Worm (Caenorhabditis elegans): ENCODE measurements around the gene eor-2.

The eor-2 gene

ce11 chrX:14639941-14640340 lies 37.1 kb downstream of the eor-2 start (continued):
- TF ChIP-seq ceh-28 (tag; optimal IDR thresholded peaks at IDR 0.05) = no peak
- no peak for TF ChIP-seq gei-8 (GFP tag; optimal IDR thresholded peaks at IDR 0.05)
- TF ChIP-seq mes-2 (tag; optimal IDR thresholded peaks at IDR 0.05; ENCODE audit: poor library complexity, severe bottlenecking) = no peak
- TF ChIP-seq ceh-82 (tag; optimal IDR thresholded peaks at IDR 0.05) = no peak
- TF ChIP-seq cey-2 (tag; optimal IDR thresholded peaks at IDR 0.05; ENCODE audit: borderline replicate concordance, insufficient read depth) = no peak
- no peak for TF ChIP-seq Y105C5A.15 (GFP tag; IDR thresholded peaks at IDR 0.05)
- no peak for TF ChIP-seq D1046.2 (GFP tag; IDR thresholded peaks at IDR 0.05)
- peak; percentile 24 for TF ChIP-seq hlh-11 (tag; optimal IDR thresholded peaks at IDR 0.05)
- no peak for TF ChIP-seq ceh-62 (tag; optimal IDR thresholded peaks at IDR 0.05)
- TF ChIP-seq php-3 (GFP tag; IDR thresholded peaks at IDR 0.05) = no peak
- peak in 1 of 2 experiments; percentile 31 for TF ChIP-seq hif-1 (tag; optimal IDR thresholded peaks at IDR 0.05)
- no peak for TF ChIP-seq snpc-4 (tag; optimal IDR thresholded peaks at IDR 0.05)

DNA sequence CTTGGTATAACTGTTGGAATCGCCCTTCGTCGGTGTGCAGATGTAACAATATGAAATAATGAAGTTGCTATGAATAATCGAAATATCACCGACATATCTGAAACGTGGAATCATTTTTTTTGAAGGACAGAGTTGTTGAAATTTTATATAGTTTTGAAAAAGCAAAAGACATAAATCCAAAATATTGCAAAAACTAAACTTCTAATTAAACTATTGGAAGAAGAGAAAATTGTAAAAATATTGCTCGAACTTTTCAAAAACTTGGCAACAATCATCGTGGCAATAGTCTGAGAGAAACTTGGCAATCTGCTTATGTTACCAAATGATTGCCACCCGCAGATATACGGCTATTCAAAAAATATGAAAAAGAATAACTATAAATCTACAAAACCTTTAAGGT lies 42.6 kb downstream of the eor-2 start, which contains the start of gene F54E4.4:
TSS of gene F54E4.4 (minus strand) at position 101 of the 400 bp plus-strand sequence.
- TF ChIP-seq egl-43 (GFP tag; IDR thresholded peaks at IDR 0.05) (no peak), unc-62 (GFP tag; optimal IDR thresholded peaks at IDR 0.05 in 1 of 2) (peak in 1 of 2 experiments; percentile 13), unc-62 (tag; optimal IDR thresholded peaks at IDR 0.05) (no peak)

DNA sequence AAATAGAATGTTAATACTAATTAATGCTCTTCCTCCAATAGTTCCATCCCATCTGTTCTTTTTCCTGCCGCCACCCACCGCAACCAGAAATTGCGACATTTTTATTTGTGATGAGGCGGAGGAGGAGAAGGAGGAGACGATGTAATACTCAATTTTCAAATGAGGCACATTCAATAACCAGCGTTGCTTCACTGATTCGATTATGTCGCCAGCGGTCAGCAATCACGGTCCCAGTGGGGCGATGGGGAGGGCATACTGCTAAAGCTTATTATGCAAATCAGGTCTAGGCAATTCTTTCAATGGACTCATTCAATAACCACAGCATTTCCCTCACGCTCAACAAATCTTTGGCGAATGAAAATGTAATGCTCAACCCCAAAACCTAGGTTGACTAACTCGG lies 46.4 kb downstream of the eor-2 start:
- TF ChIP-seq ctbp-1 (GFP tag; IDR thresholded peaks at IDR 0.05) (peak; percentile 29; the same call in 1 of the 2 replicates), hif-1 (tag; optimal IDR thresholded peaks at IDR 0.05) (no peak)

- peak in 1 of 2 experiments; percentile 8 for TF ChIP-seq unc-62 (GFP tag; optimal IDR thresholded peaks at IDR 0.05 in 1 of 2)
- no peak for TF ChIP-seq unc-62 (tag; optimal IDR thresholded peaks at IDR 0.05)
- TF ChIP-seq zag-1 (tag; optimal IDR thresholded peaks at IDR 0.05) = no peak
Measured at ce11 chrX:14652058-14652457, 49.2 kb downstream of the eor-2 start.

ce11 chrX:14653486-14653885 lies 50.7 kb downstream of the eor-2 start:
- TF ChIP-seq daf-16 (GFP tag; optimal IDR thresholded peaks at IDR 0.05) (peak in 1 of 2 experiments; percentile 25), daf-16 (tag; optimal IDR thresholded peaks at IDR 0.05) (no peak), ceh-82 (tag; optimal IDR thresholded peaks at IDR 0.05) (no peak), hlh-11 (tag; optimal IDR thresholded peaks at IDR 0.05) (peak; percentile 17), aha-1 (tag) (peak; percentile 30), nhr-11 (tag; optimal IDR thresholded peaks at IDR 0.05) (peak; percentile 45), aly-2 (tag; optimal IDR thresholded peaks at IDR 0.05) (no peak), madf-5 (GFP tag; IDR thresholded peaks at IDR 0.05) (no peak), nhr-102 (tag; optimal IDR thresholded peaks at IDR 0.05) (no peak)

- TF ChIP-seq spr-3 (GFP tag; optimal IDR thresholded peaks at IDR 0.05) (no peak), unc-62 (GFP tag; optimal IDR thresholded peaks at IDR 0.05 in 1 of 2) (peak in 1 of 2 experiments; percentile 89), unc-62 (tag; optimal IDR thresholded peaks at IDR 0.05) (no peak)
Measured at ce11 chrX:14654668-14655067, 51.9 kb downstream of the eor-2 start, which contains the start of gene syg-2. syg-2 (plus strand) TSS chrX:14654968.

- TF ChIP-seq D1046.2 (GFP tag; IDR thresholded peaks at IDR 0.05) (no peak), nhr-42 (GFP tag; IDR thresholded peaks at IDR 0.05) (no peak), nhr-10 (tag; optimal IDR thresholded peaks at IDR 0.05) (no peak), attf-4 (tag; optimal IDR thresholded peaks at IDR 0.05) (no peak), mep-1 (tag; optimal IDR thresholded peaks at IDR 0.05) (no peak), ces-1 (GFP tag; optimal IDR thresholded peaks at IDR 0.05) (no peak), dve-1 (tag; optimal IDR thresholded peaks at IDR 0.05; ENCODE audit: insufficient read depth) (no peak), F44E2.7 (GFP tag; IDR thresholded peaks at IDR 0.05) (no peak), F37D6.2 (tag; optimal IDR thresholded peaks at IDR 0.05) (no peak)
Measured at ce11 chrX:14657445-14657844, 54.6 kb downstream of the eor-2 start.
